Worm (Caenorhabditis elegans) whole organism, L4 larva: ENCODE data around the gene sri-50.

Source experiments
- R02D3.7 ChIP-seq: fragments of 150-350 bp; sonication (generic microtip); optimal IDR thresholded peaks from 3 replicates; lab custom pipeline; 2014; ENCODE audit warnings: missing biosample characterization, missing genetic modification characterization
- Y105C5A.15 ChIP-seq: fragments of 200-800 bp; sonication (Bioruptor generic); IDR thresholded peaks from 2 replicates; pipeline ENCODE4 v1.3.6; 2022; ENCODE audit warnings: missing genetic modification characterization, missing compliant biosample characterization
- Y5F2A.4 ChIP-seq: fragments of 200-800 bp; sonication (Bioruptor generic); optimal IDR thresholded peaks from 2 replicates; lab custom pipeline; 2018; ENCODE audit warnings: mild to moderate bottlenecking, missing genetic modification characterization, missing compliant biosample characterization
- aha-1 ChIP-seq: fragments of 150-350 bp; peaks from one replicate; lab custom pipeline; 2014; ENCODE audit warnings: missing biosample characterization, missing genetic modification characterization
- ceh-28 ChIP-seq: fragments of 150-350 bp; optimal IDR thresholded peaks from 2 replicates; lab custom pipeline; 2014; ENCODE audit warnings: missing biosample characterization, missing genetic modification reagents, missing genetic modification characterization
- dve-1 ChIP-seq: sonication (generic microtip); optimal IDR thresholded peaks from 2 replicates; lab custom pipeline; 2017; ENCODE audit warnings: antibody characterized with exemption, mild to moderate bottlenecking, missing genetic modification characterization, missing compliant biosample characterization; ENCODE audit not compliant: insufficient read depth
- egl-43 ChIP-seq: fragments of 200-800 bp; sonication (Bioruptor generic); IDR thresholded peaks from 2 replicates; pipeline ENCODE4 v1.3.6; 2022; ENCODE audit warnings: missing genetic modification reagents, missing genetic modification characterization, missing compliant biosample characterization
- fkh-10 ChIP-seq: fragments of 150-350 bp; optimal IDR thresholded peaks from 2 replicates; lab custom pipeline; 2014; ENCODE audit warnings: missing biosample characterization, missing genetic modification reagents, missing genetic modification characterization
- fos-1 ChIP-seq: fragments of 150-350 bp; optimal IDR thresholded peaks from 2 replicates; lab custom pipeline; 2014; ENCODE audit warnings: missing biosample characterization, missing genetic modification characterization
- hif-1 ChIP-seq, 2 experiments: sonication (generic microtip); optimal IDR thresholded peaks; 2 replicates each; lab custom pipeline; 2016 to 2017; ENCODE audit warnings: missing compliant biosample characterization in 2 of 2, missing genetic modification characterization in 2 of 2, missing genetic modification reagents in 2 of 2, missing genotype in 2 of 2, mild to moderate bottlenecking in 1 of 2
- hlh-30 ChIP-seq: sonication (generic microtip); optimal IDR thresholded peaks from 2 replicates; lab custom pipeline; 2017; ENCODE audit warnings: antibody characterized with exemption, mild to moderate bottlenecking, missing genetic modification characterization, missing compliant biosample characterization; ENCODE audit not compliant: insufficient read depth
- lin-13 ChIP-seq: fragments of 150-350 bp; optimal IDR thresholded peaks from 2 replicates; lab custom pipeline; 2014; ENCODE audit warnings: missing biosample characterization, missing genetic modification reagents, missing genetic modification characterization
- lin-39 ChIP-seq: fragments of 150-350 bp; optimal IDR thresholded peaks from 2 replicates; lab custom pipeline; 2014; ENCODE audit warnings: missing biosample characterization, missing genetic modification reagents, missing genetic modification characterization
- madf-9 ChIP-seq: fragments of 200-800 bp; sonication (Bioruptor generic); conservative IDR thresholded peaks from 2 replicates; pipeline ENCODE4 v1.3.6; 2022; ENCODE audit warnings: missing genetic modification reagents, missing genetic modification characterization, missing compliant biosample characterization
- mdt-29 ChIP-seq: fragments of 200-800 bp; sonication (Bioruptor generic); IDR thresholded peaks from 2 replicates; pipeline ENCODE4 v1.3.6; 2022; ENCODE audit warnings: missing genetic modification reagents, missing genetic modification characterization, missing compliant biosample characterization
- mep-1 ChIP-seq: fragments of 150-350 bp; sonication (generic microtip); optimal IDR thresholded peaks from 3 replicates; lab custom pipeline; 2014; ENCODE audit warnings: missing biosample characterization, missing genetic modification characterization
- nhr-10 ChIP-seq: fragments of 150-350 bp; optimal IDR thresholded peaks from 2 replicates; lab custom pipeline; 2014; ENCODE audit warnings: missing biosample characterization, missing genetic modification characterization
- nhr-11 ChIP-seq: fragments of 150-350 bp; optimal IDR thresholded peaks from 2 replicates; lab custom pipeline; 2014; ENCODE audit warnings: missing biosample characterization, missing genetic modification characterization
- nhr-111 ChIP-seq: fragments of 200-800 bp; sonication (Bioruptor generic); optimal IDR thresholded peaks from 2 replicates; lab custom pipeline; 2018; ENCODE audit warnings: mild to moderate bottlenecking, missing genetic modification characterization, missing compliant biosample characterization
- nhr-25 ChIP-seq: sonication (generic microtip); optimal IDR thresholded peaks from 2 replicates; lab custom pipeline; 2017; ENCODE audit warnings: missing genetic modification characterization, mild to moderate bottlenecking, missing compliant biosample characterization, antibody characterized with exemption, moderate library complexity, borderline replicate concordance; ENCODE audit not compliant: insufficient read depth
- nhr-28 ChIP-seq: fragments of 150-350 bp; optimal IDR thresholded peaks from 2 replicates; lab custom pipeline; 2014; ENCODE audit warnings: missing biosample characterization, missing genetic modification characterization
- nhr-41 ChIP-seq: fragments of 200-800 bp; sonication (Bioruptor generic); IDR thresholded peaks from 2 replicates; pipeline ENCODE4 v1.3.6; 2022; ENCODE audit warnings: missing genetic modification reagents, missing genetic modification characterization, missing compliant biosample characterization
- pha-4 ChIP-seq, 2 experiments: fragments of 150-350 bp in 1 of 2; fragments of 200-800 bp in 1 of 2; sonication (Bioruptor generic) in 1 of 2; IDR thresholded peaks in 1 of 2; optimal IDR thresholded peaks in 1 of 2; 2 replicates each; pipeline versions ENCODE4 v1.3.6 to Lab custom; 2014 to 2022; ENCODE audit warnings: missing genetic modification characterization in 2 of 2, missing genetic modification reagents in 2 of 2, missing biosample characterization in 1 of 2, missing compliant biosample characterization in 1 of 2
- set-16 ChIP-seq: fragments of 200-800 bp; sonication (Bioruptor generic); IDR thresholded peaks from 2 replicates; pipeline ENCODE4 v1.3.6; 2022; ENCODE audit warnings: missing genetic modification reagents, missing genetic modification characterization, missing compliant biosample characterization
- skn-1 ChIP-seq: fragments of 150-350 bp; optimal IDR thresholded peaks from 2 replicates; lab custom pipeline; 2014; ENCODE audit warnings: missing biosample characterization, missing genetic modification characterization
- tag-97 ChIP-seq: fragments of 200-800 bp; sonication (Bioruptor generic); IDR thresholded peaks from 2 replicates; pipeline ENCODE4 v1.3.6; 2022; ENCODE audit warnings: missing genetic modification characterization, missing compliant biosample characterization
- tra-1 ChIP-seq: fragments of 200-800 bp; sonication (Bioruptor generic); IDR thresholded peaks from 2 replicates; pipeline ENCODE4 v1.3.6; 2022; ENCODE audit warnings: missing genetic modification reagents, missing genetic modification characterization, missing compliant biosample characterization
- unc-130 ChIP-seq: sonication (generic microtip); optimal IDR thresholded peaks from 2 replicates; lab custom pipeline; 2016; ENCODE audit warnings: missing genetic modification reagents, missing genetic modification characterization, missing compliant biosample characterization
- vab-7 ChIP-seq: fragments of 200-800 bp; sonication (Bioruptor generic); IDR thresholded peaks from 2 replicates; pipeline ENCODE4 v1.3.6; 2022; ENCODE audit warnings: missing genetic modification reagents, missing genetic modification characterization, missing compliant biosample characterization
- zag-1 ChIP-seq: fragments of 150-350 bp; optimal IDR thresholded peaks from 2 replicates; lab custom pipeline; 2014; ENCODE audit warnings: missing biosample characterization, missing genetic modification characterization
- zfp-2 ChIP-seq: sonication (generic microtip); optimal IDR thresholded peaks from 2 replicates; lab custom pipeline; 2016; ENCODE audit warnings: mild to moderate bottlenecking, missing genetic modification characterization, missing compliant biosample characterization
- zip-2 ChIP-seq: fragments of 150-350 bp; optimal IDR thresholded peaks from 2 replicates; lab custom pipeline; 2014; ENCODE audit warnings: missing biosample characterization, missing genetic modification characterization
- ztf-11 ChIP-seq: fragments of 150-350 bp; optimal IDR thresholded peaks from 2 replicates; lab custom pipeline; 2014; ENCODE audit warnings: missing biosample characterization, missing genetic modification characterization

The sri-50 gene

ce11 chrII:3203415-3203814 is at the start of gene sri-50:
sri-50 (plus strand) TSS chrII:3203715.
- TF ChIP-seq aha-1 (tag; lab: Kevin White, UChicago) (peak; percentile 5), zag-1 (tag; lab: Kevin White, UChicago) (no peak), set-16 (no peak)

ce11 chrII:3154383-3154782 is 49.1 kb upstream of the sri-50 start, which contains the start of gene sri-32:
sri-32 (minus strand) TSS chrII:3154483.
- TF ChIP-seq unc-130 (GFP tag; lab: Kevin White, UChicago), result no peak
- TF ChIP-seq Y105C5A.15, result no peak
- no peak for TF ChIP-seq mdt-29
- no peak for TF ChIP-seq lin-39 (tag; lab: Kevin White, UChicago)
- TF ChIP-seq nhr-10 (tag; lab: Kevin White, UChicago), result no peak
- no peak for TF ChIP-seq R02D3.7 (tag; lab: Kevin White, UChicago)
- TF ChIP-seq egl-43 (GFP tag; lab: Robert Waterston, UW), result no peak
- no peak for TF ChIP-seq dve-1 (tag; lab: Kevin White, UChicago)
- TF ChIP-seq nhr-25, result no peak
- TF ChIP-seq hif-1 (tag; optimal IDR thresholded peaks at IDR 0.05; lab: Kevin White, UChicago), result no peak
- TF ChIP-seq lin-13 (GFP tag; lab: Kevin White, UChicago), result no peak
- no peak for TF ChIP-seq hlh-30 (tag; lab: Kevin White, UChicago)
- TF ChIP-seq pha-4 (GFP tag; IDR thresholded peaks at IDR 0.05; lab: Robert Waterston, UW), result no peak
- TF ChIP-seq pha-4 (tag; optimal IDR thresholded peaks at IDR 0.05; lab: Kevin White, UChicago), result no peak

- TF ChIP-seq zip-2 (no peak), vab-7 (GFP tag; lab: Robert Waterston, UW) (no peak), aha-1 (tag; lab: Kevin White, UChicago) (peak; percentile 34), tag-97 (GFP tag; lab: Robert Waterston, UW) (no peak), nhr-41 (GFP tag; lab: Robert Waterston, UW) (no peak)
Measured at ce11 chrII:3156749-3157148, 46.8 kb upstream of the sri-50 start, which contains the start of gene sri-33. sri-33 (minus strand) TSS chrII:3156849.

ce11 chrII:3158985-3159384 is 44.5 kb upstream of the sri-50 start, which contains the start of gene sri-34:
sri-34 (minus strand) TSS chrII:3159085.
- TF ChIP-seq nhr-111 (GFP tag; lab: Kevin White, UChicago) (no peak), hif-1 (tag; optimal IDR thresholded peaks at IDR 0.05; lab: Kevin White, UChicago) (no peak), zip-2 (no peak), zfp-2 (tag; lab: Kevin White, UChicago) (no peak)
- TF ChIP-seq, all 104 proteins: peak for 0

- no peak for TF ChIP-seq vab-7 (GFP tag; lab: Robert Waterston, UW)
- no peak for TF ChIP-seq nhr-28 (tag; lab: Kevin White, UChicago)
- no peak for TF ChIP-seq nhr-11 (tag; lab: Kevin White, UChicago)
- TF ChIP-seq Y5F2A.4, result no peak
- TF ChIP-seq madf-9 (GFP tag; lab: Robert Waterston, UW), result no peak
- TF ChIP-seq ztf-11 (tag; lab: Kevin White, UChicago), result no peak
- no peak for TF ChIP-seq zag-1 (tag; lab: Kevin White, UChicago)
- TF ChIP-seq fkh-10, result no peak
- no peak for TF ChIP-seq fos-1 (tag; lab: Kevin White, UChicago)
- no peak for TF ChIP-seq ceh-28
- no peak for TF ChIP-seq mep-1
- TF ChIP-seq skn-1 (tag; lab: Kevin White, UChicago), result no peak
- TF ChIP-seq tra-1 (GFP tag; lab: Robert Waterston, UW), result no peak
Measured at ce11 chrII:3170089-3170488, 33.4 kb upstream of the sri-50 start, which contains the start of gene fbxc-55. fbxc-55 (minus strand) TSS chrII:3170189.
